Fruit fly (Drosophila melanogaster): Measurements from ENCODE around the gene Vps13D.

The Vps13D gene

dm6 chr3L:12749567-12750535 lies 5.0 kb upstream of the Vps13D start, which contains the start of the genes Klc and CG10984 (continued):
- TF ChIP-seq ss (GFP tag; optimal IDR thresholded peaks at IDR 0.05): no peak
- TF ChIP-seq Ets96B (tag; optimal IDR thresholded peaks at IDR 0.05): peak; percentile 85
- TF ChIP-seq esn (GFP tag; optimal IDR thresholded peaks at IDR 0.05): peak; percentile 86
- peak; percentile 8 for TF ChIP-seq CG6854 (GFP tag; optimal IDR thresholded peaks at IDR 0.05)
- TF ChIP-seq CG31627 (GFP tag; optimal IDR thresholded peaks at IDR 0.05): peak; percentile 79
- no peak for TF ChIP-seq CG1621 (tag; optimal IDR thresholded peaks at IDR 0.05)
- TF ChIP-seq fd85E (GFP tag; optimal IDR thresholded peaks at IDR 0.05): peak; percentile 82
- TF ChIP-seq eg (GFP tag; IDR thresholded peaks at IDR 0.05): no peak
- peak; percentile 66 for TF ChIP-seq Ets21C (GFP tag; optimal IDR thresholded peaks at IDR 0.05)
- peak; percentile 96 for TF ChIP-seq Hr4 (GFP tag; optimal IDR thresholded peaks at IDR 0.05)
- no peak for TF ChIP-seq Met (GFP tag; optimal IDR thresholded peaks at IDR 0.05)
- TF ChIP-seq Sox15 (GFP tag; optimal IDR thresholded peaks at IDR 0.05): peak; percentile 68
- no peak for TF ChIP-seq salr (GFP tag; optimal IDR thresholded peaks at IDR 0.05)
- TF ChIP-seq Hr39 (GFP tag; optimal IDR thresholded peaks at IDR 0.05): peak; percentile 80
- peak; percentile 90 for TF ChIP-seq OdsH (GFP tag; optimal IDR thresholded peaks at IDR 0.05)
- peak; percentile 39 for TF ChIP-seq Eip93F (GFP tag; optimal IDR thresholded peaks at IDR 0.05)
- peak; percentile 97 for TF ChIP-seq Eip78C (GFP tag)
- TF ChIP-seq cyc (GFP tag; optimal IDR thresholded peaks at IDR 0.05): peak; percentile 80
- TF ChIP-seq CG10631 (GFP tag; optimal IDR thresholded peaks at IDR 0.05): peak; percentile 85
- peak; percentile 78 for TF ChIP-seq vri (GFP tag; optimal IDR thresholded peaks at IDR 0.05)
- TF ChIP-seq CG15336 (GFP tag; IDR thresholded peaks at IDR 0.05): peak; percentile 95
- TF ChIP-seq CG32006 (GFP tag; optimal IDR thresholded peaks at IDR 0.05): peak; percentile 95
- peak; percentile 84 for TF ChIP-seq acj6 (GFP tag; optimal IDR thresholded peaks at IDR 0.05)
- peak; percentile 93 for TF ChIP-seq pdm3 (GFP tag; optimal IDR thresholded peaks at IDR 0.05)
- peak; percentile 80 for TF ChIP-seq CG11762 (GFP tag; optimal IDR thresholded peaks at IDR 0.05; ENCODE audit: insufficient read depth)
- no peak for TF ChIP-seq CG6276 (GFP tag; optimal IDR thresholded peaks at IDR 0.05)
- TF ChIP-seq Eip75B (GFP tag; optimal IDR thresholded peaks at IDR 0.05): peak; percentile 88
- TF ChIP-seq lz (GFP tag; optimal IDR thresholded peaks at IDR 0.05): peak; percentile 82

- no peak for TF ChIP-seq Hr38 (GFP tag; optimal IDR thresholded peaks at IDR 0.05)
- TF ChIP-seq CG16779 (tag; optimal IDR thresholded peaks at IDR 0.05): no peak
- no peak for TF ChIP-seq CG1621 (tag; optimal IDR thresholded peaks at IDR 0.05)
- TF ChIP-seq CG9139 (GFP tag; optimal IDR thresholded peaks at IDR 0.05): no peak
- no peak for TF ChIP-seq Sox14 (GFP tag; optimal IDR thresholded peaks at IDR 0.05)
- no peak for TF ChIP-seq salr (GFP tag; optimal IDR thresholded peaks at IDR 0.05)
- no peak for TF ChIP-seq CG7368 (GFP tag; optimal IDR thresholded peaks at IDR 0.05)
- no peak for TF ChIP-seq Eip78C (GFP tag)
- TF ChIP-seq CG4318 (GFP tag; optimal IDR thresholded peaks at IDR 0.05): no peak
- TF ChIP-seq achi (GFP tag; optimal IDR thresholded peaks at IDR 0.05): no peak
- TF ChIP-seq ss (GFP tag; optimal IDR thresholded peaks at IDR 0.05): no peak
- TF ChIP-seq Eip93F (GFP tag; optimal IDR thresholded peaks at IDR 0.05): no peak
- no peak for TF ChIP-seq Met (GFP tag; optimal IDR thresholded peaks at IDR 0.05)
Measured at dm6 chr3L:12772740-12773686, 18.2 kb downstream of the Vps13D start, which contains the start of gene Hip1. Gene Hip1, minus strand, starts transcription at chr3L:12773573.
